Worm (Caenorhabditis elegans): ENCODE data around the gene C53A3.3.
"Not testable (repeated sequence)": the region's sequence is repeated elsewhere in the genome, so short reads cannot be mapped to it uniquely, and the experiment has no call there.

Gene C53A3.3

DNA sequence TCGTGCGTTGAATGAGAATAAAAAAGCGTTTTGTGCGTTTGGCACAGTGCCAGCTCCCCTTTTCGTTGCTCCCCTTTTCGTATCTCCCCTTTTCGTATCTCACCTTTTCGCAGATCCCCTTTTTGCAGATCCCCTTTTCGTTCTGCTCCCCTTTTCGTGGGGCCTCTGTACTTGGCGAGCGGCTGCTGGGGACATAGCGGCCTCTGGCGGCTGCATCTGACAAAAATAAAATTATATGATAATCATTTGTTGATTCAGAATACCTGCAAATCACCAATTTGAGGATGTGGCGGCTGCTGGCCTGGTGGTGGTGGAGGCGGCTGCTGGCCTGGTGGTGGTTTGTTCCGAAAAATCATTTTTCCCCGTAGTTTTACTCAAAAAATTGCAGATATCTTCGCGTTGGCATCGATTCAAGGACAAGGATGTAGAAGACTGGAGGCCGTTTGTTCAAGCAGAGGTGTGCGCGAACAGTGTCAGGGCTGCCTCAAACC is 1.0 kb upstream of the C53A3.3 start, which contains the start of gene K09H11.11:
Gene K09H11.11 (minus strand): TSS at position 51 of the 491 bp plus-strand sequence.
- not testable (repeated sequence) for TF ChIP-seq lsy-2 (tag; optimal IDR thresholded peaks at IDR 0.05); lin-13 (GFP tag; optimal IDR thresholded peaks at IDR 0.05); nhr-23 (tag; optimal IDR thresholded peaks at IDR 0.05)

ce11 chrV:5758780-5759179 is 2.5 kb downstream of the C53A3.3 start, which contains the start of gene C53A3.4:
C53A3.4 (minus strand) TSS chrV:5758880.
- TF ChIP-seq unc-62 (GFP tag; optimal IDR thresholded peaks at IDR 0.05) (no peak), mab-5 (tag; optimal IDR thresholded peaks at IDR 0.05) (no peak), nhr-12 (tag; optimal IDR thresholded peaks at IDR 0.05) (no peak), elt-1 (tag; optimal IDR thresholded peaks at IDR 0.05) (no peak), R02D3.7 (tag; optimal IDR thresholded peaks at IDR 0.05) (no peak), ceh-82 (tag; optimal IDR thresholded peaks at IDR 0.05) (no peak), egl-27 (tag; optimal IDR thresholded peaks at IDR 0.05) (no peak), nhr-11 (tag; optimal IDR thresholded peaks at IDR 0.05) (no peak), mbf-1 (tag; optimal IDR thresholded peaks at IDR 0.05) (no peak), blmp-1 (tag; optimal IDR thresholded peaks at IDR 0.05; ENCODE audit: insufficient read depth) (no peak), lsy-2 (tag; optimal IDR thresholded peaks at IDR 0.05) (no peak)

- TF ChIP-seq snpc-4 (tag; optimal IDR thresholded peaks at IDR 0.05): no peak
- no peak for TF ChIP-seq sma-3 (GFP tag; optimal IDR thresholded peaks at IDR 0.05)
- TF ChIP-seq nhr-129 (tag; optimal IDR thresholded peaks at IDR 0.05): no peak
- no peak for TF ChIP-seq mbf-1 (tag; optimal IDR thresholded peaks at IDR 0.05)
- TF ChIP-seq Y55F3AM.14 (GFP tag; optimal IDR thresholded peaks at IDR 0.05): no peak
- TF ChIP-seq R02D3.7 (tag; optimal IDR thresholded peaks at IDR 0.05): no peak
- TF ChIP-seq unc-55 (GFP tag; optimal IDR thresholded peaks at IDR 0.05): no peak
- TF ChIP-seq egl-27 (tag; optimal IDR thresholded peaks at IDR 0.05): no peak
Measured at ce11 chrV:5760132-5760531, 3.8 kb downstream of the C53A3.3 start, which contains the start of gene C53A3.1. C53A3.1 (minus strand) TSS chrV:5760232.

- no peak for TF ChIP-seq zag-1 (tag; optimal IDR thresholded peaks at IDR 0.05)
- no peak for TF ChIP-seq mbf-1 (tag; optimal IDR thresholded peaks at IDR 0.05)
- peak; percentile 85 for TF ChIP-seq crh-2 (tag; optimal IDR thresholded peaks at IDR 0.05)
- no peak for TF ChIP-seq nhr-237 (tag; optimal IDR thresholded peaks at IDR 0.05)
- peak; percentile 53 for TF ChIP-seq sem-4 (tag; optimal IDR thresholded peaks at IDR 0.05)
- no peak for TF ChIP-seq lin-11 (tag; optimal IDR thresholded peaks at IDR 0.05)
- no peak for TF ChIP-seq ZK546.5 (tag; optimal IDR thresholded peaks at IDR 0.05)
- no peak for TF ChIP-seq dmd-4 (tag; optimal IDR thresholded peaks at IDR 0.05)
- TF ChIP-seq lin-13 (GFP tag; optimal IDR thresholded peaks at IDR 0.05): no peak
- peak; percentile 45 for TF ChIP-seq gmeb-1 (tag; optimal IDR thresholded peaks at IDR 0.05)
- TF ChIP-seq ceh-82 (tag; optimal IDR thresholded peaks at IDR 0.05): no peak
- TF ChIP-seq nhr-10 (tag; optimal IDR thresholded peaks at IDR 0.05): no peak
- peak; percentile 28 for TF ChIP-seq nhr-6 (tag; optimal IDR thresholded peaks at IDR 0.05)
- TF ChIP-seq elt-3 (tag; optimal IDR thresholded peaks at IDR 0.05): no peak
- no peak for TF ChIP-seq ztf-11 (tag; optimal IDR thresholded peaks at IDR 0.05)
- TF ChIP-seq alr-1 (tag; optimal IDR thresholded peaks at IDR 0.05): no peak
- TF ChIP-seq skn-1 (tag; optimal IDR thresholded peaks at IDR 0.05): no peak
- TF ChIP-seq nhr-23 (tag; optimal IDR thresholded peaks at IDR 0.05): no peak
- no peak for TF ChIP-seq ztf-4 (tag; optimal IDR thresholded peaks at IDR 0.05)
- no peak for TF ChIP-seq snpc-4 (tag; optimal IDR thresholded peaks at IDR 0.05)
- no peak for TF ChIP-seq Y55F3AM.14 (GFP tag; optimal IDR thresholded peaks at IDR 0.05)
- no peak for TF ChIP-seq nhr-12 (tag; optimal IDR thresholded peaks at IDR 0.05)
- no peak for TF ChIP-seq ama-1 (optimal IDR thresholded peaks at IDR 0.05)
- TF ChIP-seq lin-39 (tag; optimal IDR thresholded peaks at IDR 0.05): no peak
- TF ChIP-seq mab-5 (tag; optimal IDR thresholded peaks at IDR 0.05): no peak
- TF ChIP-seq mdl-1 (tag; optimal IDR thresholded peaks at IDR 0.05): peak; percentile 11 to 17
- TF ChIP-seq R02D3.7 (tag; optimal IDR thresholded peaks at IDR 0.05): no peak
- TF ChIP-seq unc-55 (GFP tag; optimal IDR thresholded peaks at IDR 0.05): no peak
- peak; percentile 73 for TF ChIP-seq sma-3 (GFP tag; optimal IDR thresholded peaks at IDR 0.05)
- TF ChIP-seq aly-2 (tag; optimal IDR thresholded peaks at IDR 0.05): no peak
- TF ChIP-seq F13H6.1 (tag; optimal IDR thresholded peaks at IDR 0.05): peak; percentile 74
- TF ChIP-seq lsy-2 (tag; optimal IDR thresholded peaks at IDR 0.05): no peak
- TF ChIP-seq peb-1 (tag; optimal IDR thresholded peaks at IDR 0.05): no peak
- no peak for TF ChIP-seq ceh-16 (tag; optimal IDR thresholded peaks at IDR 0.05)
- TF ChIP-seq ztf-1 (GFP tag; conservative IDR thresholded peaks at IDR 0.05): no peak
- TF ChIP-seq C34F6.9 (tag; optimal IDR thresholded peaks at IDR 0.05): peak; percentile 15
- peak; percentile 85 for TF ChIP-seq blmp-1 (tag; optimal IDR thresholded peaks at IDR 0.05; ENCODE audit: insufficient read depth)
- no peak for TF ChIP-seq nhr-129 (tag; optimal IDR thresholded peaks at IDR 0.05)
- peak; percentile 75 for TF ChIP-seq fos-1 (tag; optimal IDR thresholded peaks at IDR 0.05)
- TF ChIP-seq nhr-11 (tag; optimal IDR thresholded peaks at IDR 0.05): no peak
- TF ChIP-seq egl-27 (tag; optimal IDR thresholded peaks at IDR 0.05): peak; percentile 73
- no peak for TF ChIP-seq unc-39 (tag; optimal IDR thresholded peaks at IDR 0.05)
- no peak for TF ChIP-seq elt-1 (tag; optimal IDR thresholded peaks at IDR 0.05)
- peak; percentile 84 for TF ChIP-seq nhr-25 (tag; optimal IDR thresholded peaks at IDR 0.05)
Measured at ce11 chrV:5763787-5764186, 7.5 kb downstream of the C53A3.3 start, which contains the start of gene pgph-3. pgph-3 (minus strand) TSS chrV:5763846.

Data from whole organism, L2 larva.